Fruit fly (Drosophila melanogaster) Kc167 (cell line): Measurements from ENCODE around the gene Fer2.

Source experiments
- Myc ChIP-seq: fragments of >200 bp; optimal IDR thresholded peaks from 2 replicates; lab custom pipeline; 2017; ENCODE audit warnings: missing external identifiers
- psq ChIP-seq: fragments of >200 bp; optimal IDR thresholded peaks from 2 replicates; lab custom pipeline; 2017; ENCODE audit warnings: missing external identifiers
- ttk ChIP-seq: sonication (Bioruptor generic); optimal IDR thresholded peaks from 2 replicates; lab custom pipeline; 2017; ENCODE audit warnings: missing external identifiers

- no peak for TF ChIP-seq ttk (lab: Kevin White, UChicago)
- no peak for TF ChIP-seq psq
- TF ChIP-seq Myc (lab: Kevin White, UChicago), result no peak
Observed at dm6 chr3R:16151239-16151860, at the start of gene Fer2.
